Fruit fly (Drosophila melanogaster) whole organism, embryonic: ENCODE data around the gene Lztr1.

Source experiments
- B-H2 ChIP-seq: fragments of 200-800 bp; sonication (Bioruptor generic); optimal IDR thresholded peaks from 2 replicates; lab custom pipeline; 2018; ENCODE audit warnings: missing biosample characterization, mild to moderate bottlenecking, missing genetic modification characterization
- CG10959 ChIP-seq: fragments of 200-800 bp; sonication (Bioruptor generic); IDR thresholded peaks from 2 replicates; pipeline ENCODE4 v1.3.6; 2022; ENCODE audit warnings: missing biosample characterization, missing genetic modification characterization
- CG12219 ChIP-seq: fragments of 200-800 bp; sonication (Bioruptor generic); optimal IDR thresholded peaks from 3 replicates; lab custom pipeline; 2018; ENCODE audit warnings: missing biosample characterization, mild to moderate bottlenecking, missing genetic modification characterization
- CG1233 ChIP-seq: fragments of 200-800 bp; sonication (Bioruptor generic); optimal IDR thresholded peaks from 4 replicates; lab custom pipeline; 2018; ENCODE audit warnings: missing biosample characterization, mild to moderate bottlenecking, missing genetic modification characterization
- CG14667 ChIP-seq: fragments of 200-800 bp; sonication (Bioruptor generic); IDR thresholded peaks from 2 replicates; pipeline ENCODE4 v1.3.6; 2022; ENCODE audit warnings: missing biosample characterization, missing genetic modification characterization
- CG15479 ChIP-seq: fragments of 200-800 bp; sonication (Bioruptor generic); optimal IDR thresholded peaks from 3 replicates; lab custom pipeline; 2019; ENCODE audit warnings: missing biosample characterization, mild to moderate bottlenecking, missing genetic modification characterization, moderate library complexity
- CG1603 ChIP-seq: fragments of 200-800 bp; sonication (Bioruptor generic); optimal IDR thresholded peaks from 2 replicates; lab custom pipeline; 2019; ENCODE audit warnings: missing biosample characterization, mild to moderate bottlenecking, missing genetic modification characterization, moderate library complexity
- CG16813 ChIP-seq: fragments of 200-800 bp; sonication (Bioruptor generic); IDR thresholded peaks from 3 replicates; pipeline ENCODE4 v1.3.6; 2022; ENCODE audit warnings: missing biosample characterization, missing genetic modification characterization; ENCODE audit not compliant: partially characterized antibody
- CG2129 ChIP-seq: fragments of 200-800 bp; sonication (Bioruptor generic); IDR thresholded peaks from 2 replicates; pipeline ENCODE4 v1.3.6; 2022; ENCODE audit warnings: missing biosample characterization, missing genetic modification characterization; ENCODE audit not compliant: partially characterized antibody
- CG2889 ChIP-seq: fragments of 200-800 bp; sonication (Bioruptor generic); IDR thresholded peaks from 3 replicates; pipeline ENCODE4 v1.3.6; 2022; ENCODE audit warnings: missing biosample characterization, missing genetic modification characterization
- CG3065 ChIP-seq: fragments of 200-800 bp; sonication (Bioruptor generic); optimal IDR thresholded peaks from 2 replicates; lab custom pipeline; 2016; ENCODE audit warnings: missing biosample characterization, missing genetic modification characterization
- CG31224 ChIP-seq: fragments of 200-800 bp; sonication (Bioruptor generic); IDR thresholded peaks from 2 replicates; pipeline ENCODE4 v1.3.6; 2022; ENCODE audit warnings: missing biosample characterization, missing genetic modification characterization
- CG3847 ChIP-seq: fragments of 200-800 bp; sonication (Bioruptor generic); IDR thresholded peaks from 2 replicates; pipeline ENCODE4 v1.3.6; 2022; ENCODE audit warnings: missing biosample characterization, missing genetic modification characterization
- CG42726 ChIP-seq: fragments of 200-800 bp; sonication (Bioruptor generic); IDR thresholded peaks from 2 replicates; pipeline ENCODE4 v1.3.6; 2022; ENCODE audit warnings: missing biosample characterization, missing genetic modification characterization; ENCODE audit not compliant: partially characterized antibody
- CG7839 ChIP-seq: fragments of 200-800 bp; sonication (Bioruptor generic); optimal IDR thresholded peaks from 3 replicates; lab custom pipeline; 2018; ENCODE audit warnings: missing biosample characterization, mild to moderate bottlenecking, missing genetic modification characterization, moderate library complexity
- CG9215 ChIP-seq: fragments of 200-800 bp; sonication (Bioruptor generic); IDR thresholded peaks from 2 replicates; pipeline ENCODE4 v1.3.6; 2022; ENCODE audit warnings: missing biosample characterization, missing genetic modification characterization
- CHES-1-like ChIP-seq: fragments of 200-800 bp; sonication (Bioruptor generic); optimal IDR thresholded peaks from 2 replicates; lab custom pipeline; 2016; ENCODE audit warnings: missing biosample characterization, missing genetic modification characterization
- CoRest ChIP-seq: fragments of 200-800 bp; sonication (Bioruptor generic); optimal IDR thresholded peaks from 3 replicates; lab custom pipeline; 2018; ENCODE audit warnings: missing biosample characterization, mild to moderate bottlenecking, missing genetic modification characterization, moderate library complexity
- Dbx ChIP-seq: fragments of 200-800 bp; sonication (Bioruptor generic); IDR thresholded peaks from 3 replicates; pipeline ENCODE4 v1.3.6; 2022; ENCODE audit warnings: missing biosample characterization, missing genetic modification characterization
- Deaf1 ChIP-seq: fragments of 200-800 bp; optimal IDR thresholded peaks from 3 replicates; lab custom pipeline; 2019; ENCODE audit warnings: missing biosample characterization, mild to moderate bottlenecking, missing genetic modification characterization, moderate library complexity
- Dll ChIP-seq: fragments of 200-800 bp; sonication (Bioruptor generic); IDR thresholded peaks from 4 replicates; pipeline ENCODE4 v1.3.6; 2022; ENCODE audit warnings: missing biosample characterization, missing genetic modification characterization; ENCODE audit not compliant: partially characterized antibody
- Eip74EF ChIP-seq, 2 experiments: fragments of 200-800 bp in 1 of 2; fragments of >200 bp in 1 of 2; sonication (Bioruptor generic) in 1 of 2; optimal IDR thresholded peaks; 2 replicates each; lab custom pipeline; 2017 to 2019; ENCODE audit warnings: missing biosample characterization in 2 of 2, missing genetic modification characterization in 2 of 2, mild to moderate bottlenecking in 1 of 2, moderate library complexity in 1 of 2
- Fer1 ChIP-seq: fragments of 200-800 bp; sonication (Bioruptor generic); optimal IDR thresholded peaks from 2 replicates; lab custom pipeline; 2017; ENCODE audit warnings: missing biosample characterization, mild to moderate bottlenecking, missing genetic modification characterization
- Fer3 ChIP-seq: fragments of 200-800 bp; sonication (Bioruptor generic); optimal IDR thresholded peaks from 2 replicates; lab custom pipeline; 2018; ENCODE audit warnings: missing biosample characterization, mild to moderate bottlenecking, missing genetic modification characterization, moderate library complexity
- MBD-R2 ChIP-seq: fragments of 200-800 bp; sonication (Bioruptor generic); IDR thresholded peaks from 2 replicates; pipeline ENCODE4 v1.3.6; 2022; ENCODE audit warnings: missing biosample characterization, missing genetic modification characterization
- Meics ChIP-seq: fragments of 200-800 bp; sonication (Bioruptor generic); optimal IDR thresholded peaks from 2 replicates; lab custom pipeline; 2017; ENCODE audit warnings: missing biosample characterization, mild to moderate bottlenecking, missing genetic modification characterization
- NK7.1 ChIP-seq: fragments of 200-800 bp; sonication (Bioruptor generic); optimal IDR thresholded peaks from 3 replicates; lab custom pipeline; 2016; ENCODE audit warnings: missing biosample characterization, missing genetic modification characterization
- Oli ChIP-seq: fragments of 200-800 bp; sonication (Bioruptor generic); optimal IDR thresholded peaks from 2 replicates; lab custom pipeline; 2018; ENCODE audit warnings: missing biosample characterization, mild to moderate bottlenecking, missing genetic modification characterization, moderate library complexity
- Optix ChIP-seq: fragments of 200-800 bp; sonication (Bioruptor generic); IDR thresholded peaks from 3 replicates; pipeline ENCODE4 v1.3.6; 2022; ENCODE audit warnings: missing biosample characterization, missing genetic modification characterization
- Six4 ChIP-seq: fragments of 200-800 bp; sonication (Bioruptor generic); optimal IDR thresholded peaks from 2 replicates; lab custom pipeline; 2016; ENCODE audit warnings: missing biosample characterization, missing genetic modification characterization
- Spps ChIP-seq: fragments of 200-800 bp; sonication (Bioruptor generic); optimal IDR thresholded peaks from 2 replicates; lab custom pipeline; 2018; ENCODE audit warnings: missing biosample characterization, mild to moderate bottlenecking, missing genetic modification characterization
- cato ChIP-seq: fragments of 200-800 bp; sonication (Bioruptor generic); optimal IDR thresholded peaks from 2 replicates; lab custom pipeline; 2016; ENCODE audit warnings: missing biosample characterization, missing genetic modification characterization, borderline replicate concordance
- danr ChIP-seq: fragments of 200-800 bp; sonication (Bioruptor generic); IDR thresholded peaks from 2 replicates; pipeline ENCODE4 v1.3.6; 2022; ENCODE audit warnings: missing biosample characterization, missing genetic modification characterization
- dimm ChIP-seq: fragments of 200-800 bp; sonication (Bioruptor generic); IDR thresholded peaks from 2 replicates; pipeline ENCODE4 v1.3.6; 2022; ENCODE audit warnings: missing biosample characterization, missing genetic modification characterization
- dpn ChIP-seq, 2 experiments: fragments of 200-800 bp; sonication (Bioruptor generic); optimal IDR thresholded peaks; 3 replicates each; lab custom pipeline; 2016; ENCODE audit warnings: missing biosample characterization in 2 of 2, missing genetic modification characterization in 2 of 2
- grau ChIP-seq: fragments of 200-800 bp; optimal IDR thresholded peaks from 3 replicates; lab custom pipeline; 2019; ENCODE audit warnings: missing biosample characterization, mild to moderate bottlenecking, missing genetic modification characterization, moderate library complexity
- gsb-n ChIP-seq: fragments of 200-800 bp; sonication (Bioruptor generic); optimal IDR thresholded peaks from 3 replicates; lab custom pipeline; 2018; ENCODE audit warnings: missing biosample characterization, mild to moderate bottlenecking, missing genetic modification characterization
- hkb ChIP-seq, 2 experiments: fragments of 200-800 bp in 1 of 2; fragments of >200 bp in 1 of 2; sonication (Bioruptor generic) in 1 of 2; IDR thresholded peaks in 1 of 2; optimal IDR thresholded peaks in 1 of 2; 2 replicates each; pipeline versions ENCODE4 v1.3.6 to Lab custom; 2017 to 2022; ENCODE audit warnings: missing biosample characterization in 1 of 2, missing genetic modification characterization in 1 of 2
- lab ChIP-seq: fragments of 200-800 bp; sonication (Bioruptor generic); optimal IDR thresholded peaks from 3 replicates; lab custom pipeline; 2017; ENCODE audit warnings: missing biosample characterization, missing genetic modification characterization, mild to moderate bottlenecking, moderate library complexity, missing genetic modification reagents
- lola ChIP-seq, 3 experiments: fragments of >200 bp in 2 of 3; fragments of 200-800 bp in 1 of 3; sonication (Bioruptor generic) in 1 of 3; optimal IDR thresholded peaks; 2 replicates each; lab custom pipeline; 2017 to 2019; ENCODE audit warnings: missing biosample characterization in 3 of 3, missing genetic modification characterization in 3 of 3, mild to moderate bottlenecking in 1 of 3, moderate library complexity in 1 of 3
- pb ChIP-seq: fragments of 200-800 bp; sonication (Bioruptor generic); optimal IDR thresholded peaks from 3 replicates; lab custom pipeline; 2016; ENCODE audit warnings: missing biosample characterization, missing genetic modification characterization
- pita ChIP-seq: fragments of 200-800 bp; sonication (Bioruptor generic); optimal IDR thresholded peaks from 2 replicates; lab custom pipeline; 2017; ENCODE audit warnings: missing biosample characterization, mild to moderate bottlenecking, missing genetic modification characterization
- pzg ChIP-seq: fragments of 200-800 bp; sonication (Bioruptor generic); optimal IDR thresholded peaks from 3 replicates; lab custom pipeline; 2018; ENCODE audit warnings: missing biosample characterization, mild to moderate bottlenecking, missing genetic modification characterization, moderate library complexity
- repo ChIP-seq: fragments of 200-800 bp; sonication (Bioruptor generic); optimal IDR thresholded peaks from 2 replicates; lab custom pipeline; 2016; ENCODE audit warnings: missing biosample characterization, missing genetic modification characterization
- row ChIP-seq: fragments of 200-800 bp; sonication (Bioruptor generic); IDR thresholded peaks from 3 replicates; pipeline ENCODE4 v1.3.6; 2022; ENCODE audit warnings: missing biosample characterization, missing genetic modification characterization
- slbo ChIP-seq: fragments of 200-800 bp; sonication (Bioruptor generic); IDR thresholded peaks from 2 replicates; pipeline ENCODE4 v1.3.6; 2022; ENCODE audit warnings: missing biosample characterization, missing genetic modification characterization
- sob ChIP-seq: fragments of 200-800 bp; sonication (Bioruptor generic); IDR thresholded peaks from 2 replicates; pipeline ENCODE4 v1.3.6; 2022; ENCODE audit warnings: missing biosample characterization, missing genetic modification characterization
- unc-4 ChIP-seq: fragments of 200-800 bp; sonication (Bioruptor generic); IDR thresholded peaks from 2 replicates; pipeline ENCODE4 v1.3.6; 2022; ENCODE audit warnings: missing biosample characterization, missing genetic modification characterization; ENCODE audit not compliant: partially characterized antibody
- zf30C ChIP-seq: fragments of 200-800 bp; sonication (Bioruptor generic); optimal IDR thresholded peaks from 3 replicates; lab custom pipeline; 2018; ENCODE audit warnings: missing biosample characterization, mild to moderate bottlenecking, missing genetic modification characterization
- zfh1 ChIP-seq: fragments of 200-800 bp; sonication (Bioruptor generic); IDR thresholded peaks from 3 replicates; pipeline ENCODE4 v1.3.6; 2022; ENCODE audit warnings: missing biosample characterization, missing genetic modification characterization

The Lztr1 gene

DNA sequence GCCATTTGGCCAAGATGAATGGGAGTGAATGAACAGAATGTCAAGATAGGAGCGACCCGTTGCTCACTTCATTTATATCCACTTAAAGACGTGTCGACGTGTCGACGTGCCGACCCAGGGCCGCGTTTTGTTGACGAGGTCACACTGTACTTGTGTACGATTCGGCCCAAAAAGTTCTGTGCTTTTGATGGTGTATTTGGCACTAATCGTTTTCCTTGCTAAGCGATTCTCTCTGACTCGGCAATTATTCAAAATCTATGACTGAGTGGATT lies 20.8 kb upstream of the Lztr1 start (continued):
- TF ChIP-seq NK7.1 (GFP tag; lab: Kevin White, UChicago) (no peak), repo (GFP tag; lab: Kevin White, UChicago) (no peak), Optix (no peak), CG3065 (GFP tag; lab: Kevin White, UChicago) (no peak), gsb-n (tag; lab: Kevin White, UChicago) (no peak), CG31224 (GFP tag; lab: Robert Waterston, UW) (peak; percentile 51), zf30C (GFP tag; lab: Kevin White, UChicago) (no peak), CG12219 (GFP tag; lab: Kevin White, UChicago) (no peak), dimm (no peak), Deaf1 (tag; lab: Kevin White, UChicago) (no peak), Fer1 (GFP tag; lab: Kevin White, UChicago) (peak; percentile 43), slbo (peak; percentile 69), CG2889 (GFP tag; lab: Robert Waterston, UW) (0 out of 3 replicates have a peak, but pooled peaks have one; percentile 32), pb (GFP tag; lab: Kevin White, UChicago) (peak; percentile 11), row (GFP tag; lab: Robert Waterston, UW) (peak; percentile 73), CG16813 (no peak), Six4 (GFP tag; lab: Kevin White, UChicago) (no peak), lola (GFP tag; optimal IDR thresholded peaks at IDR 0.05; lab: Kevin White, UChicago) (no peak), hkb (optimal IDR thresholded peaks at IDR 0.05; lab: Kevin White, UChicago) (no peak), hkb (GFP tag; IDR thresholded peaks at IDR 0.05; lab: Robert Waterston, UW) (0 out of 2 replicates have a peak, but pooled peaks have one; percentile 32), CG3847 (GFP tag; lab: Robert Waterston, UW) (peak; percentile 27; the same call in 1 of the 2 replicates), CG7839 (tag; lab: Kevin White, UChicago) (peak; percentile 34), Dll (GFP tag; lab: Robert Waterston, UW) (no peak), CG2129 (GFP tag; lab: Robert Waterston, UW) (no peak), CG9215 (GFP tag; lab: Robert Waterston, UW) (peak; percentile 38; the same call in 1 of the 2 replicates), Spps (tag; lab: Kevin White, UChicago) (no peak), pita (GFP tag; lab: Kevin White, UChicago) (no peak), Dbx (peak; percentile 55; the same call in 2 of the 3 replicates), CG10959 (GFP tag; lab: Robert Waterston, UW) (no peak), lab (GFP tag; lab: Kevin White, UChicago) (peak; percentile 57), CG14667 (GFP tag; lab: Robert Waterston, UW) (no peak), sob (GFP tag; lab: Robert Waterston, UW) (peak; percentile 26; the same call in 1 of the 2 replicates), CG1233 (GFP tag; lab: Kevin White, UChicago) (no peak), B-H2 (GFP tag; lab: Kevin White, UChicago) (no peak), zfh1 (GFP tag; lab: Robert Waterston, UW) (0 out of 3 replicates have a peak, but pooled peaks have one; percentile 41), MBD-R2 (GFP tag; lab: Robert Waterston, UW) (peak; percentile 20; the same call in 1 of the 2 replicates), danr (GFP tag; lab: Robert Waterston, UW) (no peak), Oli (tag; lab: Kevin White, UChicago) (peak; percentile 3), CG42726 (GFP tag; lab: Robert Waterston, UW) (no peak), grau (peak; percentile 79), Eip74EF (GFP tag; optimal IDR thresholded peaks at IDR 0.05; lab: Kevin White, UChicago) (no peak), cato (GFP tag; lab: Kevin White, UChicago) (no peak), pzg (GFP tag; lab: Kevin White, UChicago) (no peak), CG15479 (GFP tag; lab: Kevin White, UChicago) (no peak), Meics (GFP tag; lab: Kevin White, UChicago) (peak; percentile 19), Fer3 (tag; lab: Kevin White, UChicago) (peak; percentile 23), dpn (GFP tag; optimal IDR thresholded peaks at IDR 0.05; lab: Kevin White, UChicago) (peak in 1 of 2 experiments; percentile 21), CoRest (tag; lab: Kevin White, UChicago) (no peak), unc-4 (GFP tag; lab: Robert Waterston, UW) (no peak), CHES-1-like (GFP tag; lab: Kevin White, UChicago) (no peak), CG1603 (tag; lab: Kevin White, UChicago) (peak; percentile 7)
